Worm (Caenorhabditis elegans): Measurements from ENCODE around the gene srx-110.

DNA sequence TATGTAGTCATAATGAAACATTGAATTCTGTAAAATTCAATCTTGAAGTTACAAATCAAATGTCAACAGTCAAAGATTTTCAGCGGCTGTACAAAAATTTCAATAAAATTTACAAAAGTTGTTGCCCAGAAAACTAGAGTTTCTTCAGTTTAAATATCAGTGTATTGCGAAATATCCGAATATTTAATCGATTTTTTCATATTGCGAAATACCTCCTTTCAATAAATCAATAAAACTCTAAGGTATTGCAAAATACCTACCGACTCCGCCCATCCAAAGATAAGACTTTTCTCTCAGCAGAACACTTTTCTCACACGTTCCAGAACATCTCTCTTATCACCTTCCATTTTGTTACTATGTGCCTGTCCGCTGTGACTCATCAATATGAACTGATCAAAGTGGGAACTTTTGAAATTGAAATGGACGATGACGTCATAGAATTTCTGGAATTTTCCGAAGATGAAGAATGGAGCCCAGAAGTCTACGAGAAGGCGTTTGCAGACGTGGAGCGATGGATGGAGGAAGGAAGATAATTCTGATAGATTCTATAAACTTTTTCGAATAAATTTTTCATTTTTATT, 24.8 kb upstream of the srx-110 start:
- TF ChIP-seq ceh-9 (tag; optimal IDR thresholded peaks at IDR 0.05) (no peak), syd-9 (tag; optimal IDR thresholded peaks at IDR 0.05) (no peak), unc-42 (tag; optimal IDR thresholded peaks at IDR 0.05) (no peak), ahr-1 (tag; optimal IDR thresholded peaks at IDR 0.05) (no peak), hlh-8 (tag; optimal IDR thresholded peaks at IDR 0.05) (no peak), madf-2 (tag; optimal IDR thresholded peaks at IDR 0.05) (no peak)
